Worm (Caenorhabditis elegans): Measurements from ENCODE around the gene W03C9.5.

The W03C9.5 gene

ce11 chrII:11967507-11968127 lies at the start of gene W03C9.5:
Gene W03C9.5, minus strand, starts transcription at chrII:11967544.
- peak; percentile 65 for TF ChIP-seq grh-1 (GFP tag; IDR thresholded peaks at IDR 0.05)
- peak; percentile 19 for TF ChIP-seq ama-1 (optimal IDR thresholded peaks at IDR 0.05)
- TF ChIP-seq fkh-4 (tag; optimal IDR thresholded peaks at IDR 0.05; ENCODE audit: borderline replicate concordance), result peak; percentile 46
- TF ChIP-seq efl-3 (GFP tag; optimal IDR thresholded peaks at IDR 0.05), result no peak
- peak; percentile 58 for TF ChIP-seq fkh-10 (GFP tag; optimal IDR thresholded peaks at IDR 0.05)
- peak; percentile 98 for TF ChIP-seq nhr-71 (tag; optimal IDR thresholded peaks at IDR 0.05)
- TF ChIP-seq lin-15B (tag; optimal IDR thresholded peaks at IDR 0.05), result peak; percentile 97
- no peak for TF ChIP-seq lin-39 (tag; optimal IDR thresholded peaks at IDR 0.05)
- TF ChIP-seq irx-1 (tag; optimal IDR thresholded peaks at IDR 0.05), result peak; percentile 75
- peak; percentile 82 for TF ChIP-seq hpl-2 (GFP tag; optimal IDR thresholded peaks at IDR 0.05)
- peak; percentile 75 for TF ChIP-seq mef-2 (tag; optimal IDR thresholded peaks at IDR 0.05)
- no peak for TF ChIP-seq pqm-1 (tag; optimal IDR thresholded peaks at IDR 0.05)
- TF ChIP-seq snu-23 (GFP tag; optimal IDR thresholded peaks at IDR 0.05), result peak; percentile 98
- peak; percentile 70 for TF ChIP-seq ceh-90 (tag; optimal IDR thresholded peaks at IDR 0.05)
- TF ChIP-seq ceh-82 (tag; optimal IDR thresholded peaks at IDR 0.05), result peak; percentile 90 to 98 (median 91)
- no peak for TF ChIP-seq ceh-63 (GFP tag; optimal IDR thresholded peaks at IDR 0.05)
- TF ChIP-seq mab-9 (GFP tag; IDR thresholded peaks at IDR 0.05), result peak; percentile 76
- peak; percentile 77 for TF ChIP-seq blmp-1 (tag; optimal IDR thresholded peaks at IDR 0.05)
- TF ChIP-seq tbx-2 (tag; optimal IDR thresholded peaks at IDR 0.05), result peak; percentile 95
- TF ChIP-seq nhr-19 (GFP tag; conservative IDR thresholded peaks at IDR 0.05), result peak; percentile 93
- no peak for TF ChIP-seq nhr-28 (tag; optimal IDR thresholded peaks at IDR 0.05)
- peak; percentile 95 for TF ChIP-seq skn-1 (tag; optimal IDR thresholded peaks at IDR 0.05)
- TF ChIP-seq sptf-1 (tag; optimal IDR thresholded peaks at IDR 0.05), result no peak
- TF ChIP-seq rnt-1 (tag; optimal IDR thresholded peaks at IDR 0.05), result peak; percentile 96
- TF ChIP-seq zip-4 (GFP tag; optimal IDR thresholded peaks at IDR 0.05), result peak; percentile 38
- TF ChIP-seq ztf-11 (tag; optimal IDR thresholded peaks at IDR 0.05), result peak in 1 of 2 experiments; percentile 91
- no peak for TF ChIP-seq C34B4.2 (tag; optimal IDR thresholded peaks at IDR 0.05)
- no peak for TF ChIP-seq unc-30 (tag; optimal IDR thresholded peaks at IDR 0.05)
- peak; percentile 97 for TF ChIP-seq C16A3.4 (tag; optimal IDR thresholded peaks at IDR 0.05)
- TF ChIP-seq C04F5.9 (tag; optimal IDR thresholded peaks at IDR 0.05), result peak; percentile 88
- TF ChIP-seq fkh-8 (tag; optimal IDR thresholded peaks at IDR 0.05), result peak; percentile 99
- peak; percentile 84 to 85 (median 85) for TF ChIP-seq dpl-1 (GFP tag; optimal IDR thresholded peaks at IDR 0.05)
- peak; percentile 94 for TF ChIP-seq isw-1 (GFP tag; IDR thresholded peaks at IDR 0.05)
- TF ChIP-seq egl-13 (tag; optimal IDR thresholded peaks at IDR 0.05), result peak; percentile 90
- peak; percentile 97 for TF ChIP-seq vab-15 (tag; optimal IDR thresholded peaks at IDR 0.05)
- TF ChIP-seq efl-1 (optimal IDR thresholded peaks at IDR 0.05), result peak; percentile 88 to 93
- peak; percentile 79 to 98 for TF ChIP-seq efl-1 (GFP tag; optimal IDR thresholded peaks at IDR 0.05 in 1 of 2)
- peak; percentile 89 for TF ChIP-seq nhr-237 (tag; optimal IDR thresholded peaks at IDR 0.05)
- TF ChIP-seq lin-35 (GFP tag; optimal IDR thresholded peaks at IDR 0.05), result peak; percentile 89 to 94
- peak; percentile 70 for TF ChIP-seq pag-3 (tag; optimal IDR thresholded peaks at IDR 0.05; ENCODE audit: borderline replicate concordance, insufficient read depth)
- peak; percentile 92 for TF ChIP-seq unc-86 (tag; optimal IDR thresholded peaks at IDR 0.05)
- TF ChIP-seq jun-1 (tag; optimal IDR thresholded peaks at IDR 0.05), result peak; percentile 90
- TF ChIP-seq lsy-2 (tag; optimal IDR thresholded peaks at IDR 0.05), result peak; percentile 92 to 96
- peak; percentile 95 for TF ChIP-seq unc-98 (GFP tag; IDR thresholded peaks at IDR 0.05)
- peak; percentile 97 for TF ChIP-seq lin-14 (GFP tag; optimal IDR thresholded peaks at IDR 0.05)
- peak; percentile 88 for TF ChIP-seq fos-1 (tag; optimal IDR thresholded peaks at IDR 0.05)
- no peak for TF ChIP-seq Y116A8C.19 (tag; optimal IDR thresholded peaks at IDR 0.05; ENCODE audit: borderline replicate concordance)
- no peak for TF ChIP-seq ces-1 (GFP tag; optimal IDR thresholded peaks at IDR 0.05)
- peak; percentile 20 for TF ChIP-seq zag-1 (tag; optimal IDR thresholded peaks at IDR 0.05)
- peak; percentile 84 for TF ChIP-seq ceh-8 (GFP tag; optimal IDR thresholded peaks at IDR 0.05)
- TF ChIP-seq aha-1 (tag; optimal IDR thresholded peaks at IDR 0.05), result peak; percentile 17
- TF ChIP-seq unc-130 (tag; optimal IDR thresholded peaks at IDR 0.05), result peak; percentile 87

Measured in whole organism, L1 larva.